Fruit fly (Drosophila melanogaster) S2 (cell line): ENCODE measurements around the gene CG11248.

Source experiments
- CG8478 ChIP-seq: fragments of >200 bp; optimal IDR thresholded peaks from 2 replicates; lab custom pipeline; 2018
- CTCF ChIP-seq, 2 experiments: fragments of >200 bp; optimal IDR thresholded peaks; 2 replicates each; lab custom pipeline; 2018

dm6 chr3L:21647853-21648252 is 32.0 kb upstream of the CG11248 start:
- no peak for TF ChIP-seq CG8478 (lab: Kevin White, UChicago)
- no peak for TF ChIP-seq CTCF (optimal IDR thresholded peaks at IDR 0.05; lab: Kevin White, UChicago)
